Fruit fly (Drosophila melanogaster) whole organism, adult: Measurements from ENCODE around the gene chp.

Experiments used
- CG11617 ChIP-seq: fragments of 200-800 bp; sonication (Bioruptor generic); optimal IDR thresholded peaks from 2 replicates; lab custom pipeline; 2017; ENCODE audit warnings: mild to moderate bottlenecking, missing biosample characterization, missing genetic modification reagents, missing genetic modification characterization
- CG12768 ChIP-seq: fragments of 200-800 bp; sonication (Bioruptor generic); optimal IDR thresholded peaks from 2 replicates; lab custom pipeline; 2017; ENCODE audit warnings: missing biosample characterization, missing genetic modification characterization, mild to moderate bottlenecking, moderate library complexity, missing genetic modification reagents
- CG14711 ChIP-seq: fragments of 200-800 bp; sonication (Bioruptor generic); optimal IDR thresholded peaks from 2 replicates; lab custom pipeline; 2018; ENCODE audit warnings: missing biosample characterization, mild to moderate bottlenecking, missing genetic modification characterization, moderate library complexity
- CG1620 ChIP-seq: fragments of 200-800 bp; sonication (Bioruptor generic); optimal IDR thresholded peaks from 2 replicates; lab custom pipeline; 2016; ENCODE audit warnings: missing biosample characterization, missing genetic modification characterization
- CG33017 ChIP-seq: fragments of 200-800 bp; sonication (Bioruptor generic); optimal IDR thresholded peaks from 2 replicates; lab custom pipeline; 2018; ENCODE audit warnings: missing biosample characterization, mild to moderate bottlenecking, missing genetic modification characterization, moderate library complexity
- CG5204 ChIP-seq: fragments of 200-800 bp; sonication (Bioruptor generic); optimal IDR thresholded peaks from 2 replicates; lab custom pipeline; 2016; ENCODE audit warnings: missing biosample characterization, missing genetic modification characterization
- CG7045 ChIP-seq: fragments of 200-800 bp; sonication (Bioruptor generic); optimal IDR thresholded peaks from 2 replicates; lab custom pipeline; 2017; ENCODE audit warnings: missing biosample characterization, mild to moderate bottlenecking, missing genetic modification characterization
- CG7101 ChIP-seq: fragments of 200-800 bp; sonication (Bioruptor generic); optimal IDR thresholded peaks from 2 replicates; lab custom pipeline; 2018; ENCODE audit warnings: missing biosample characterization, mild to moderate bottlenecking, missing genetic modification characterization, moderate library complexity
- Clk ChIP-seq: fragments of 200-800 bp; sonication (Bioruptor generic); optimal IDR thresholded peaks from 2 replicates; lab custom pipeline; 2017; ENCODE audit warnings: missing biosample characterization, missing genetic modification characterization
- Crg-1 ChIP-seq: fragments of 200-800 bp; sonication (Bioruptor generic); optimal IDR thresholded peaks from 2 replicates; lab custom pipeline; 2016; ENCODE audit warnings: missing biosample characterization, missing genetic modification characterization
- Hr96 ChIP-seq: fragments of 200-800 bp; sonication (Bioruptor generic); optimal IDR thresholded peaks from 2 replicates; lab custom pipeline; 2016; ENCODE audit warnings: missing biosample characterization, missing genetic modification characterization
- Mnt ChIP-seq: fragments of 200-800 bp; sonication (Bioruptor generic); optimal IDR thresholded peaks from 2 replicates; lab custom pipeline; 2016; ENCODE audit warnings: missing biosample characterization, mild to moderate bottlenecking, missing genetic modification characterization
- bab1 ChIP-seq: fragments of 200-800 bp; sonication (Bioruptor generic); optimal IDR thresholded peaks from 3 replicates; lab custom pipeline; 2019; ENCODE audit warnings: missing biosample characterization, mild to moderate bottlenecking, missing genetic modification characterization, moderate library complexity
- cic ChIP-seq: fragments of 200-800 bp; sonication (Bioruptor generic); optimal IDR thresholded peaks from 2 replicates; lab custom pipeline; 2017; ENCODE audit warnings: missing biosample characterization, mild to moderate bottlenecking, missing genetic modification characterization, moderate library complexity
- cnc ChIP-seq, 2 experiments: fragments of >200 bp; optimal IDR thresholded peaks; 2 replicates each; lab custom pipeline; 2017
- kay ChIP-seq: fragments of 200-800 bp; sonication (Bioruptor generic); peaks from one replicate; lab custom pipeline; 2016; ENCODE audit warnings: missing biosample characterization, missing genetic modification characterization, borderline replicate concordance
- ovo ChIP-seq: fragments of 200-800 bp; sonication (Bioruptor generic); optimal IDR thresholded peaks from 2 replicates; lab custom pipeline; 2016; ENCODE audit warnings: missing biosample characterization, missing genetic modification characterization
- pad ChIP-seq: fragments of 200-800 bp; sonication (Bioruptor generic); optimal IDR thresholded peaks from 3 replicates; lab custom pipeline; 2017; ENCODE audit warnings: missing biosample characterization, missing genetic modification characterization, mild to moderate bottlenecking, moderate library complexity, missing genetic modification reagents
- tj ChIP-seq: fragments of 200-800 bp; sonication (Bioruptor generic); optimal IDR thresholded peaks from 3 replicates; lab custom pipeline; 2017; ENCODE audit warnings: missing biosample characterization, mild to moderate bottlenecking, missing genetic modification characterization, moderate library complexity
- toe ChIP-seq: fragments of 200-800 bp; sonication (Bioruptor generic); optimal IDR thresholded peaks from 2 replicates; lab custom pipeline; 2016; ENCODE audit warnings: missing biosample characterization, missing genetic modification characterization

Gene chp

DNA sequence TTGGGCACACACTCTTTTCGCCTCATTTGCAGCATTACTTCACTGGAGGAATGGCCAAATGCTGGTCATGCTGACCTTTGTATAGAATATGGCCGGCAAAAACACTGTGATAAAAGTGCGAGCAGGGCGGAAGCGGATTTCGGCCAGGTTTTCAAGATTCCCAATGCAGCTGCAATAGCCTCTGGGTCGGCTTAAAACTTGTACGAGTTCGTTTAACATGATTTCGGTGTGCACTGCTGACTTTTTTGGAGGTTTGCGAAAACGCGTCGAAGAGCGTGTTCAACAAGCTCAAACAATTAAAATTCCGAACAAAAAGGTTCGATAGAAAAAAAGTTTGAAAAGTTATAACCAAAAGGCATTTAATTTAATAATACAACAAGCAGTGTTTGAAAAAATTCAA, at the start of gene chp:
Gene chp (minus strand): TSS at position 101 of the 400 bp plus-strand sequence.
- no peak for TF ChIP-seq CG5204
- no peak for TF ChIP-seq Mnt (GFP tag; lab: Kevin White, UChicago)
- no peak for TF ChIP-seq CG7101 (tag; lab: Kevin White, UChicago)
- no peak for TF ChIP-seq Clk (GFP tag; lab: Kevin White, UChicago)
- TF ChIP-seq CG12768 = no peak

DNA sequence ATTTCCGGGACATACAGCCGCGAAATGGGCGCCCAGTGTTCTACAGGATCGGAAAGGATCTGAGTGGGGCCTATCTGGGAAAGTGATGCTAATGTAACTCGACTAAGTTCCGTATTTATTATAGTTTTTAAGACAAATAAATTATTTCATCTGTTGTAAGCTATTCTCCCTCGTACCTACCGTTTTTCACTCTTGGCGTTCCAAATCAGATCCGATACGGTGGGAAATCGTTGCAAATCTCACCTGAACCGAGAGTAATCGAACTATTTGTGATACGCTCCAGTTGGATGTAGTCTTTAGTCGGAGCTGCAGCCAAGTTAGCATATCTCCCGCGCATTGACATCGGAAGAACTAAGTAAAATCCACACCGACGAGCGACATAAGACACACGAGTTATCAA, 49.4 kb upstream of the chp start, which contains the start of gene CAH16:
Gene CAH16 (plus strand): TSS at position 301 of the 400 bp plus-strand sequence.
- TF ChIP-seq cnc (optimal IDR thresholded peaks at IDR 0.05; lab: Kevin White, UChicago) (no peak), Hr96 (GFP tag; lab: Kevin White, UChicago) (no peak), CG14711 (tag; lab: Kevin White, UChicago) (no peak), CG7101 (tag; lab: Kevin White, UChicago) (no peak), toe (GFP tag; lab: Kevin White, UChicago) (no peak), ovo (GFP tag; lab: Kevin White, UChicago) (no peak), Crg-1 (GFP tag; lab: Kevin White, UChicago) (no peak), CG1620 (no peak), CG5204 (no peak), pad (GFP tag; lab: Kevin White, UChicago) (no peak), Mnt (GFP tag; lab: Kevin White, UChicago) (no peak), tj (GFP tag; lab: Kevin White, UChicago) (no peak)

DNA sequence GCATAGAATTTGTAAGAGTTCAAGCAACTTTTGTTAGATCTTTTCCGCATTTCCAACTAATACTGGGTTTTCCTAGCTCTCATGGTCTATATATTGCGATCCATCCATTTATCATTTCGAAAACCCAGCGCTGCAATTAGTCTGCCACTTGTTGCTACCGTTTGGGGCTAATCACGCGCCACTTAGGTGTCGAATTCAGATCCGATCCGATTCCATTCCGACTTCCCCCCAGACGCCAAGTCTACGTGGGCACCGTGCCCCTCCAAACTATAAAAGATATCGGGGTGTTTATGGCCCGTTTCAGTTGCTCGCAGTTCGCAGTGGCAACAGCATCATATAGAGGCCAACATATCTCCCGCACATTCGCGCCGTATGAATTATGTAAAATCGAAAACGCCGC, 46.8 kb upstream of the chp start, which contains the start of gene CAH6:
Gene CAH6 (plus strand): TSS at position 301 of the 400 bp plus-strand sequence.
- TF ChIP-seq CG5204 (no peak), CG1620 (no peak), cic (no peak), Clk (GFP tag; lab: Kevin White, UChicago) (no peak), Hr96 (GFP tag; lab: Kevin White, UChicago) (no peak), pad (GFP tag; lab: Kevin White, UChicago) (no peak), CG33017 (tag; lab: Kevin White, UChicago) (no peak), CG12768 (no peak), toe (GFP tag; lab: Kevin White, UChicago) (no peak), CG11617 (GFP tag; lab: Kevin White, UChicago) (no peak), CG7101 (tag; lab: Kevin White, UChicago) (no peak), bab1 (no peak), cnc (optimal IDR thresholded peaks at IDR 0.05; lab: Kevin White, UChicago) (no peak), tj (GFP tag; lab: Kevin White, UChicago) (no peak), ovo (GFP tag; lab: Kevin White, UChicago) (no peak), Crg-1 (GFP tag; lab: Kevin White, UChicago) (no peak), Mnt (GFP tag; lab: Kevin White, UChicago) (no peak), kay (GFP tag; lab: Kevin White, UChicago) (no peak)

DNA sequence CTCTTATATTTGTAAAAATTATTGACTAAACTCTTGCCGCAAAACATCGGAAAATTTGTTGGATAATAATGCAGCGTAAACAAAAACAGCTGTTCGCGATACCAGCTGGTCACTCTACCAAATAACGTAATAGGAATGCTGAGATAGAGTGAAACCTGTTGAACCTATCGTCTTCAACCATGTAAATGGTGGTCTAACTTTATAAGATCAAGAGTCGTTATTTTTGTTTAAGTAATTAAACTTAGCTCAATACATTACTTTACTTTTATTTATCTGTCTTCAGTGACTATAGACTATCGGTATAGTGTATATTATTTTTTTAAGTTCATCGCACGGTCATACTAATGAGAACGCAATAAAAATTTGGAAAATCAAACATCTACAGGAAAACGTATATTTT, 44.3 kb upstream of the chp start, which contains the start of the genes CG1750 and spn-F:
Gene CG1750 (minus strand): TSS at position 93 of the 400 bp plus-strand sequence.
Gene spn-F (plus strand): TSS at position 320 of the 400 bp plus-strand sequence.
- TF ChIP-seq pad (GFP tag; lab: Kevin White, UChicago) (no peak), bab1 (peak; percentile 61), CG14711 (tag; lab: Kevin White, UChicago) (peak; percentile 39), Clk (GFP tag; lab: Kevin White, UChicago) (no peak), tj (GFP tag; lab: Kevin White, UChicago) (peak; percentile 68), cnc (optimal IDR thresholded peaks at IDR 0.05; lab: Kevin White, UChicago) (peak in 1 of 2 experiments; percentile 25)

DNA sequence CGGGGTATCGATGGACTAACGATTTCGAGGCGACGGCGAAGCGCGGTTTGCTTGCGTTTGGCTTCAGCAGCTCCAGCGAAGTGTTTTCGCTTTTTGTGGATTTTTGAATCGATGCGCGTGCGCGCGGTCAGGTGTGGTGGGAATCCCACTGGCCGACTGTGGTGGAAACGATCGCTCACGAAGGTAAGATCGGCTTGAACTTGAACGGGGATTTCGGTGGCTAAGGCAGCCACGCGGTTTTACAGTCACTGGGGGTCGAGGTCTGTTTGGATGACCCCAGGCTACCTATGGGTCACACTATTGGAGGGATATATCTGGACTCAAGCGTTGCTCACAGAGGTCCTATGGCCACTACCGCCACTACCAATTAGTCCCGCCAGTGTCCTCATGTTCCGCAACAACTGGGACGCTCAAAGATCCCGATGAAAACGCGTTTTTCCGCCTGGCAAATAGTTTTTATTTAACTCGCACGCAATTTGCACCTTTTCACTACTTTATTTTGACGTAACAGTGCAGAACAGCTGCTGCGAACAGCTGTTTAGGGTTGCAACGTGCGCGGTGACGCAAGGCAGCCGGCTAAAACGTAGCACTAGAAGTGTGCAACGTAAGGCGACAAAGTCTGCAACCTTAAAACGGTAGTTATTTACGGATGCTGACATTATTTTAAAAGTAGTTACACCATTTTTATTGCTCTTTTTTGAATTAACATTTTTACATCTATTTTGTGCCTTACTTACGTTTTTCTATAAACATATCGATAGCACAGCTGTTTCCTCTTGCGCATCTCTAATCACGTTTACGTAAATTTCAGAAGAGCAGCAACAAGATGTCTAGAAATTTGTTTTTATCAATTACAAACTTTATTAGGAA, 41.8 kb upstream of the chp start, which contains the start of the genes qless and mRpL32:
Gene qless (minus strand): TSS at position 516 of the 870 bp plus-strand sequence.
Gene mRpL32 (plus strand): TSS at position 780 of the 870 bp plus-strand sequence.
- TF ChIP-seq CG14711 (tag; lab: Kevin White, UChicago) = peak; percentile 97
- TF ChIP-seq Clk (GFP tag; lab: Kevin White, UChicago) = peak; percentile 43
- TF ChIP-seq Hr96 (GFP tag; lab: Kevin White, UChicago) = peak; percentile 48
- no peak for TF ChIP-seq CG1620
- peak; percentile 82 for TF ChIP-seq Mnt (GFP tag; lab: Kevin White, UChicago)
- no peak for TF ChIP-seq kay (GFP tag; lab: Kevin White, UChicago)
- peak; percentile 10 for TF ChIP-seq pad (GFP tag; lab: Kevin White, UChicago)
- no peak for TF ChIP-seq cic
- no peak for TF ChIP-seq cnc (optimal IDR thresholded peaks at IDR 0.05; lab: Kevin White, UChicago)
- TF ChIP-seq Crg-1 (GFP tag; lab: Kevin White, UChicago) = peak; percentile 32
- peak; percentile 74 for TF ChIP-seq bab1
- TF ChIP-seq toe (GFP tag; lab: Kevin White, UChicago) = peak; percentile 68
- TF ChIP-seq CG12768 = peak; percentile 18
- peak; percentile 27 for TF ChIP-seq tj (GFP tag; lab: Kevin White, UChicago)
- peak; percentile 37 for TF ChIP-seq CG11617 (GFP tag; lab: Kevin White, UChicago)
- peak; percentile 64 for TF ChIP-seq CG7045 (GFP tag; lab: Kevin White, UChicago)
- peak; percentile 47 for TF ChIP-seq CG5204
- peak; percentile 18 for TF ChIP-seq CG33017 (tag; lab: Kevin White, UChicago)
- peak; percentile 57 for TF ChIP-seq CG7101 (tag; lab: Kevin White, UChicago)
- peak; percentile 14 for TF ChIP-seq ovo (GFP tag; lab: Kevin White, UChicago)
